Worm (Caenorhabditis elegans) whole organism, young adult: Measurements from ENCODE around the gene egl-4.
"Not testable (repeated sequence)": the region's sequence is repeated elsewhere in the genome, so short reads cannot be mapped to it uniquely, and the experiment has no call there.

Source experiments
- B0019.2 ChIP-seq: fragments of 200-800 bp; sonication (Bioruptor generic); conservative IDR thresholded peaks from 2 replicates; pipeline ENCODE4 v1.3.6; 2022; ENCODE audit warnings: missing genetic modification reagents, missing genetic modification characterization, missing compliant biosample characterization
- C17E4.6 ChIP-seq: fragments of 200-800 bp; sonication (Bioruptor generic); IDR thresholded peaks from 2 replicates; pipeline ENCODE4 v1.3.6; 2022; ENCODE audit warnings: missing genetic modification reagents, missing genetic modification characterization, missing compliant biosample characterization
- D2030.7 ChIP-seq: fragments of 200-800 bp; sonication (Bioruptor generic); IDR thresholded peaks from 2 replicates; pipeline ENCODE4 v1.3.6; 2022; ENCODE audit warnings: missing genetic modification reagents, missing genetic modification characterization, missing compliant biosample characterization
- F37B4.10 ChIP-seq: fragments of 200-800 bp; sonication (Bioruptor generic); IDR thresholded peaks from 2 replicates; pipeline ENCODE4 v1.3.6; 2022; ENCODE audit warnings: missing genetic modification characterization, missing compliant biosample characterization
- F57A8.1 ChIP-seq: fragments of 200-800 bp; sonication (Bioruptor generic); optimal IDR thresholded peaks from 2 replicates; lab custom pipeline; 2018; ENCODE audit warnings: mild to moderate bottlenecking, missing genetic modification characterization, moderate library complexity, missing compliant biosample characterization
- T07F8.4 ChIP-seq: sonication (generic microtip); optimal IDR thresholded peaks from 2 replicates; lab custom pipeline; 2016; ENCODE audit warnings: mild to moderate bottlenecking, missing genetic modification characterization, moderate library complexity, missing compliant biosample characterization
- Y53G8AR.9 ChIP-seq: fragments of 200-800 bp; sonication (Bioruptor generic); conservative IDR thresholded peaks from 2 replicates; pipeline ENCODE4 v1.3.6; 2022; ENCODE audit warnings: missing genetic modification reagents, missing genetic modification characterization, missing compliant biosample characterization
- Y56A3A.18 ChIP-seq: fragments of 200-800 bp; sonication (Bioruptor generic); IDR thresholded peaks from 2 replicates; pipeline ENCODE4 v1.3.6; 2022; ENCODE audit warnings: missing genetic modification reagents, missing genetic modification characterization, missing compliant biosample characterization
- Y67H2A.10 ChIP-seq: fragments of 200-800 bp; sonication (Bioruptor generic); conservative IDR thresholded peaks from 2 replicates; pipeline ENCODE4 v1.3.6; 2022; ENCODE audit warnings: missing genetic modification reagents, missing genetic modification characterization, missing compliant biosample characterization
- Y79H2A.3 ChIP-seq: fragments of 200-800 bp; sonication (Bioruptor generic); conservative IDR thresholded peaks from 2 replicates; pipeline ENCODE4 v1.3.6; 2022; ENCODE audit warnings: missing genetic modification reagents, missing genetic modification characterization, missing compliant biosample characterization
- aptf-2 ChIP-seq: fragments of 200-800 bp; sonication (Bioruptor generic); conservative IDR thresholded peaks from 2 replicates; pipeline ENCODE4 v1.3.6; 2022; ENCODE audit warnings: missing genetic modification reagents, missing genetic modification characterization, missing compliant biosample characterization
- aptf-3 ChIP-seq: fragments of 200-800 bp; sonication (Bioruptor generic); IDR thresholded peaks from 2 replicates; pipeline ENCODE4 v1.3.6; 2022; ENCODE audit warnings: missing genetic modification characterization, missing compliant biosample characterization
- athp-1 ChIP-seq: sonication (generic microtip); optimal IDR thresholded peaks from 2 replicates; lab custom pipeline; 2017; ENCODE audit warnings: mild to moderate bottlenecking, missing genetic modification characterization, missing compliant biosample characterization
- bed-2 ChIP-seq: fragments of 200-800 bp; sonication (Bioruptor generic); IDR thresholded peaks from 2 replicates; pipeline ENCODE4 v1.3.6; 2022; ENCODE audit warnings: missing genetic modification reagents, missing genetic modification characterization, missing compliant biosample characterization
- cebp-1 ChIP-seq, 2 experiments: fragments of 200-800 bp in 1 of 2; sonication (Bioruptor generic) in 1 of 2; sonication (generic microtip) in 1 of 2; IDR thresholded peaks in 1 of 2; optimal IDR thresholded peaks in 1 of 2; 2 replicates each; pipeline versions ENCODE4 v1.3.6 to Lab custom; 2017 to 2022; ENCODE audit warnings: missing compliant biosample characterization in 2 of 2, missing genetic modification characterization in 2 of 2, mild to moderate bottlenecking in 1 of 2, missing genetic modification reagents in 1 of 2, moderate library complexity in 1 of 2
- ceh-100 ChIP-seq: fragments of 200-800 bp; sonication (Bioruptor generic); IDR thresholded peaks from 2 replicates; pipeline ENCODE4 v1.3.6; 2022; ENCODE audit warnings: missing genetic modification reagents, missing genetic modification characterization, missing compliant biosample characterization
- ceh-40 ChIP-seq: fragments of 200-800 bp; sonication (Bioruptor generic); IDR thresholded peaks from 2 replicates; pipeline ENCODE4 v1.3.6; 2022; ENCODE audit warnings: missing genetic modification characterization, missing compliant biosample characterization
- dox-1 ChIP-seq: fragments of 200-800 bp; sonication (Bioruptor generic); IDR thresholded peaks from 2 replicates; pipeline ENCODE4 v1.3.6; 2022; ENCODE audit warnings: missing genetic modification reagents, missing genetic modification characterization, missing compliant biosample characterization
- dpff-1 ChIP-seq: sonication (generic microtip); optimal IDR thresholded peaks from 2 replicates; lab custom pipeline; 2017; ENCODE audit warnings: mild to moderate bottlenecking, missing genetic modification characterization, missing compliant biosample characterization
- egl-44 ChIP-seq: fragments of 200-800 bp; sonication (Bioruptor generic); IDR thresholded peaks from 2 replicates; pipeline ENCODE4 v1.3.6; 2022; ENCODE audit warnings: missing genetic modification reagents, missing genetic modification characterization, missing compliant biosample characterization
- egrh-3 ChIP-seq: fragments of 200-800 bp; sonication (Bioruptor generic); IDR thresholded peaks from 2 replicates; pipeline ENCODE4 v1.3.6; 2022; ENCODE audit warnings: missing genetic modification reagents, missing genetic modification characterization, missing compliant biosample characterization
- ekl-4 ChIP-seq: fragments of 200-800 bp; sonication (Bioruptor generic); IDR thresholded peaks from 2 replicates; pipeline ENCODE4 v1.3.6; 2022; ENCODE audit warnings: missing genetic modification reagents, missing genetic modification characterization, missing compliant biosample characterization
- ets-4 ChIP-seq: fragments of 200-800 bp; sonication (Bioruptor generic); optimal IDR thresholded peaks from 2 replicates; lab custom pipeline; 2018; ENCODE audit warnings: mild to moderate bottlenecking, missing genetic modification characterization, missing compliant biosample characterization
- fkh-3 ChIP-seq: sonication (generic microtip); optimal IDR thresholded peaks from 2 replicates; lab custom pipeline; 2016; ENCODE audit warnings: mild to moderate bottlenecking, missing genetic modification characterization, missing compliant biosample characterization
- gei-17 ChIP-seq: fragments of 200-800 bp; sonication (Bioruptor generic); optimal IDR thresholded peaks from 2 replicates; lab custom pipeline; 2018; ENCODE audit warnings: mild to moderate bottlenecking, missing genetic modification characterization, missing compliant biosample characterization
- hlh-12 ChIP-seq: sonication (generic microtip); optimal IDR thresholded peaks from 2 replicates; lab custom pipeline; 2016; ENCODE audit warnings: missing genetic modification characterization, missing compliant biosample characterization
- hmg-20 ChIP-seq: fragments of 200-800 bp; sonication (Bioruptor generic); IDR thresholded peaks from 2 replicates; pipeline ENCODE4 v1.3.6; 2022; ENCODE audit warnings: missing genetic modification reagents, missing genetic modification characterization, missing compliant biosample characterization
- lag-1 ChIP-seq: fragments of 200-800 bp; sonication (Bioruptor generic); IDR thresholded peaks from 2 replicates; pipeline ENCODE4 v1.3.6; 2022; ENCODE audit warnings: missing genetic modification reagents, missing genetic modification characterization, missing compliant biosample characterization
- let-526 ChIP-seq: fragments of 200-800 bp; sonication (Bioruptor generic); IDR thresholded peaks from 2 replicates; pipeline ENCODE4 v1.3.6; 2022; ENCODE audit warnings: missing genetic modification reagents, missing genetic modification characterization, missing compliant biosample characterization
- lin-35 ChIP-seq, 3 experiments: fragments of 150-350 bp in 2 of 3; sonication (generic microtip) in 1 of 3; optimal IDR thresholded peaks; 2 replicates each; lab custom pipeline; 2014 to 2018; ENCODE audit warnings: missing biosample characterization in 3 of 3, missing genetic modification characterization in 3 of 3, missing genetic modification reagents in 3 of 3
- lin-40 ChIP-seq: sonication (generic microtip); optimal IDR thresholded peaks from 2 replicates; lab custom pipeline; 2016; ENCODE audit warnings: missing genetic modification characterization, mild to moderate bottlenecking, missing compliant biosample characterization, missing genotype, missing genetic modification reagents
- lsy-27 ChIP-seq: sonication (generic microtip); optimal IDR thresholded peaks from 2 replicates; lab custom pipeline; 2017; ENCODE audit warnings: missing genetic modification characterization, mild to moderate bottlenecking, missing compliant biosample characterization, antibody characterized with exemption, missing genotype, borderline replicate concordance; ENCODE audit not compliant: insufficient read depth
- madf-3 ChIP-seq: fragments of 200-800 bp; sonication (Bioruptor generic); IDR thresholded peaks from 2 replicates; pipeline ENCODE4 v1.3.6; 2022; ENCODE audit warnings: missing genetic modification reagents, missing genetic modification characterization, missing compliant biosample characterization
- madf-6 ChIP-seq: fragments of 200-800 bp; sonication (Bioruptor generic); IDR thresholded peaks from 2 replicates; pipeline ENCODE4 v1.3.6; 2022; ENCODE audit warnings: missing genetic modification reagents, missing genetic modification characterization, missing compliant biosample characterization
- nfyb-1 ChIP-seq: fragments of 200-800 bp; sonication (Bioruptor generic); IDR thresholded peaks from 2 replicates; pipeline ENCODE4 v1.3.6; 2022; ENCODE audit warnings: missing genetic modification reagents, missing genetic modification characterization, missing compliant biosample characterization
- nhr-120 ChIP-seq: fragments of 200-800 bp; sonication (Bioruptor generic); IDR thresholded peaks from 2 replicates; pipeline ENCODE4 v1.3.6; 2022; ENCODE audit warnings: missing genetic modification characterization, missing compliant biosample characterization
- pbrm-1 ChIP-seq: fragments of 200-800 bp; sonication (Bioruptor generic); IDR thresholded peaks from 2 replicates; pipeline ENCODE4 v1.3.6; 2022; ENCODE audit warnings: missing genetic modification reagents, missing genetic modification characterization, missing compliant biosample characterization
- rcor-1 ChIP-seq: fragments of 200-800 bp; sonication (Bioruptor generic); IDR thresholded peaks from 2 replicates; pipeline ENCODE4 v1.3.6; 2022; ENCODE audit warnings: missing genetic modification reagents, missing genetic modification characterization, missing compliant biosample characterization
- snpc-1.1 ChIP-seq: sonication (generic microtip); optimal IDR thresholded peaks from 2 replicates; lab custom pipeline; 2017; ENCODE audit warnings: missing genetic modification characterization, mild to moderate bottlenecking, missing compliant biosample characterization, antibody characterized with exemption, moderate library complexity, missing genotype, missing genetic modification reagents; ENCODE audit not compliant: insufficient read depth
- tbp1 ChIP-seq: fragments of 200-800 bp; sonication (Bioruptor generic); optimal IDR thresholded peaks from 2 replicates; lab custom pipeline; 2018; ENCODE audit warnings: mild to moderate bottlenecking, missing genetic modification characterization, missing compliant biosample characterization
- zfh-2 ChIP-seq: fragments of 200-800 bp; sonication (Bioruptor generic); conservative IDR thresholded peaks from 2 replicates; pipeline ENCODE4 v1.3.6; 2022; ENCODE audit warnings: missing genetic modification reagents, missing genetic modification characterization, missing compliant biosample characterization
- ztf-26 ChIP-seq: sonication (generic microtip); optimal IDR thresholded peaks from 2 replicates; lab custom pipeline; 2017; ENCODE audit warnings: missing genetic modification characterization, missing compliant biosample characterization
- ztf-6 ChIP-seq: fragments of 200-800 bp; sonication (Bioruptor generic); IDR thresholded peaks from 2 replicates; pipeline ENCODE4 v1.3.6; 2022; ENCODE audit warnings: missing genetic modification reagents, missing genetic modification characterization, missing compliant biosample characterization

Gene egl-4

ce11 chrIV:1825789-1826188 lies 22.1 kb upstream of the egl-4 start:
- TF ChIP-seq zfh-2 (GFP tag; lab: Robert Waterston, UW) (peak; percentile 89), ztf-26 (tag; lab: Kevin White, UChicago) (no peak), egrh-3 (GFP tag; lab: Robert Waterston, UW) (peak; percentile 77; the same call in 1 of the 2 replicates)

DNA sequence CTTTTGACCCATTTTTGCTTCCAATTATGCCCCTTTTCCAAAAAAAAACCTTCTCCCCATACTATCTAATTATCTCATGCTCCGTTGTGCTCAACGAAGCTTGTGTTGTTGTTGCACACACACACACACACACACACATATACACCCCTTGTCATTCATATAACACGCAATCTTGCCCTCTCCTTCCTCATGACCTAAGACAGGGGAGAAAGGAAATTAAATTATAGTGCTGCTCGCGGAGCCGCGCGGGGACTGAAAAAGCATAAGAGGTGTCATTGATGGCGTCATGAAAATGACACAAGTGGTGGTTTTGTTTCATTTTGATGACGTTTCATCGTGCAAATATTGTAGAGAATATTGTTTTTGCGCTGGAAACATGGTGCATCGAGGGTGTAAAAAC lies 21.1 kb upstream of the egl-4 start:
- TF ChIP-seq tbp1 = no peak
- no peak for TF ChIP-seq F37B4.10
- TF ChIP-seq lin-35 (GFP tag; optimal IDR thresholded peaks at IDR 0.05; lab: Kevin White, UChicago) = peak in 1 of 3 experiments; percentile 7
- no peak for TF ChIP-seq lsy-27
- TF ChIP-seq ceh-100 (GFP tag; lab: Robert Waterston, UW) = no peak
- TF ChIP-seq ets-4 (GFP tag; lab: Kevin White, UChicago) = no peak
- TF ChIP-seq, all 124 proteins: peak for 1

DNA sequence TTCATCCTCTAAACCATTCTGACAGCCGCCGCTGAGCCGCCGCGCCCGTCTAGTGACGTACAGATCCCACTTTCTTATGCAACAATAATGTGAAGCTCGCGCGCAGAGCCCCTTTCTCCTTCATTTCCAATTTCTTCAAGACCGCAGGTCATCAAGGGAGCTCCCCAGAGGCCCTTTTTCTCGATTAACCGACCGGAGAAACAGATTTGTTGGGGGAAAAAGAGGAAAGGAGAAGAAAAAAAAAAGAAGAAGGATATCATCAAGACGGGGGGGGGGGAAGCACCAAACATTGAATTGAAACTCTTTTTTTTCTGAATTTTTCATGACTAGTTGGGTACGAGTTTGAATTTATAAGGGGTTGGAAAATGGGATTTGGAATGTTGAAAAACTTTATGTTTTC lies 20.5 kb upstream of the egl-4 start:
- TF ChIP-seq pbrm-1 (GFP tag; lab: Robert Waterston, UW) (no peak), egl-44 (GFP tag; lab: Robert Waterston, UW) (no peak), fkh-3 (tag; lab: Kevin White, UChicago) (no peak), dpff-1 (tag; lab: Kevin White, UChicago) (no peak), athp-1 (tag; lab: Kevin White, UChicago) (no peak), F57A8.1 (GFP tag; lab: Kevin White, UChicago) (no peak), F37B4.10 (no peak), aptf-2 (no peak), lin-40 (no peak), T07F8.4 (tag; lab: Kevin White, UChicago) (no peak), gei-17 (GFP tag; lab: Kevin White, UChicago) (no peak), hlh-12 (no peak), snpc-1.1 (no peak), D2030.7 (GFP tag; lab: Robert Waterston, UW) (no peak), ets-4 (GFP tag; lab: Kevin White, UChicago) (no peak), lag-1 (GFP tag; lab: Robert Waterston, UW) (no peak), Y67H2A.10 (GFP tag; lab: Robert Waterston, UW) (no peak), lin-35 (GFP tag; optimal IDR thresholded peaks at IDR 0.05; lab: Kevin White, UChicago) (no peak)

- TF ChIP-seq let-526 (GFP tag; lab: Robert Waterston, UW) (peak; percentile 97), Y79H2A.3 (GFP tag; lab: Robert Waterston, UW) (peak; percentile 66; the same call in 1 of the 2 replicates), Y53G8AR.9 (GFP tag; lab: Robert Waterston, UW) (peak; percentile 93), ceh-100 (GFP tag; lab: Robert Waterston, UW) (peak; percentile 85), ztf-6 (GFP tag; lab: Robert Waterston, UW) (peak; percentile 98), hmg-20 (GFP tag; lab: Robert Waterston, UW) (peak; percentile 94), madf-3 (GFP tag; lab: Robert Waterston, UW) (peak; percentile 96), B0019.2 (peak; percentile 92), egl-44 (GFP tag; lab: Robert Waterston, UW) (peak; percentile 98), aptf-3 (GFP tag; lab: Robert Waterston, UW) (peak; percentile 100), dox-1 (peak; percentile 77), cebp-1 (GFP tag; IDR thresholded peaks at IDR 0.05; lab: Robert Waterston, UW) (peak; percentile 80), egrh-3 (GFP tag; lab: Robert Waterston, UW) (peak; percentile 98), Y56A3A.18 (GFP tag; lab: Robert Waterston, UW) (peak; percentile 89; the same call in 1 of the 2 replicates), bed-2 (GFP tag; lab: Robert Waterston, UW) (peak; percentile 96), F37B4.10 (peak; percentile 98; the same call in 1 of the 2 replicates), madf-6 (peak; percentile 77), rcor-1 (peak; percentile 84), ceh-40 (GFP tag; lab: Robert Waterston, UW) (peak; percentile 92), ekl-4 (GFP tag; lab: Robert Waterston, UW) (peak; percentile 95), D2030.7 (GFP tag; lab: Robert Waterston, UW) (peak; percentile 94), zfh-2 (GFP tag; lab: Robert Waterston, UW) (peak; percentile 53), nhr-120 (GFP tag; lab: Robert Waterston, UW) (peak; percentile 98), nfyb-1 (GFP tag; lab: Robert Waterston, UW) (peak; percentile 97), C17E4.6 (GFP tag; lab: Robert Waterston, UW) (peak; percentile 90)
- TF ChIP-seq cebp-1 (tag; optimal IDR thresholded peaks at IDR 0.05; lab: Kevin White, UChicago) = not testable (repeated sequence)
Measured at ce11 chrIV:1831174-1831573, 16.7 kb upstream of the egl-4 start.
